Fruit fly (Drosophila melanogaster): ENCODE data around the gene CG17377.

DNA sequence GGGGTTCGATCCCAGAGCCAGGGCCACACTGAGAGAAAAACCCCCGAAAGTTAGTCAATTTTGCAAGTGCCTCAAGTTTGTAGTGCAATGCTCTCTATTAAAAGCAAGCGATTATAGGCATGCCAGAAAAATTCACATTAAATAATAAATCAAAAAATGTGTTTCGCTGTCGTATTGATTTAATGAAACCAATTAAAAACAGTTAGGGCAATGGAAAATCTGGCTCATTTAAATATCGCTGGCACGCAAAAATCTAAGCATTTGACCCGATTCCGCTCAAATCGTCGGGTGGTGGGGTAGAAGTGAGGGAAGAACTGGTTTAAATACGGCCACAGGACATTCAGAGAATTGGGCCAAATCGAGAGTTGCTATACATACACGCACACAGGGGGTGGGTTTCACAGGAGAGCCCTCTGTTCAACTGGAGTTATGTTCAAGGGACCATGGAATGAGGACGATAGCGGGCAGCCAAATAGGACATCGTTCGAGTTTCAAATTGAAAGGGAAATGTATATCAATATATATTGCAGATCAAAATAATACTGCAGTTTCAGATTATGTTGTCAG, 7.6 kb downstream of the CG17377 start:
- no peak for TF ChIP-seq Abd-B (GFP tag; optimal IDR thresholded peaks at IDR 0.05)
- peak in 1 of 2 experiments; percentile 11 for TF ChIP-seq foxo (GFP tag; optimal IDR thresholded peaks at IDR 0.05)

Data from whole organism, wandering third instar larva.